Fruit fly (Drosophila melanogaster): ENCODE data around the gene CG14692.

Gene CG14692

DNA sequence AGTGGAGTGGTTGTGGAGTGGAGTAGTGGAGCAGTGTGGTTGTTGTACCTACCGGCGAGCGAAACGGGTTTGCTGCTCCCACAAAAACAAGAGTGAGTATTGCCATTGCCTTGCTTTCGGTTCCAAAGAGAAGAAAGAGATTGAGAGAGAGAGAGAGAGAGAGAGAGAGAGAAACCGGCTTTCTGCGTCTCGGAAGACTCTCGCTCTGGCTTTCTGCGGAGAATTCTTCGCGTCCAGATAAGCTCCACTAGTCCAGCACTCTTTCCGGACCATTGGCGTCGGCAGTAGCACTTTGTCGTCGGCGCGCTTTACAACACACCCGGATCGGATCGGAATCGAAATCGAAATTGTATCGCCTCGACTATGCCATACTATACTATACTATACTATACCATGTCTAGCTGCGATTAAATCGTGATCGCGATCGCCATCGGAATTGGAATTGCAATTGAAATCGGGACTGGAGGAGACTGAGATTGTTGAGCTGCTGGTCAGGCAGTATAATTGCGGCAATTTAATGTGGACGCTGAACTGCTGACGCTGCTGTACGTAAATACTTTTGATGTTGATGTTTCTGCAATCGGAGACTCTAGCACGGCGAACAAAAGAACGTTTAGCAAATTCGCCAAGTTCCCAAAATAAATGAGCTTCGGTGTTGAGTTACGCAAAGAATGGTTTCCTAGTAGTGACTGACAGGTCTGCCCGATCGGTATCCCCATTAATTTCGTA, 23.2 kb upstream of the CG14692 start, which contains the start of gene Cad86C (continued):
- TF ChIP-seq HLH3B (GFP tag; IDR thresholded peaks at IDR 0.05) (no peak), eyg (GFP tag; optimal IDR thresholded peaks at IDR 0.05) (peak; percentile 0), CG17385 (GFP tag; optimal IDR thresholded peaks at IDR 0.05) (peak; percentile 12), bsh (GFP tag; optimal IDR thresholded peaks at IDR 0.05) (peak in 1 of 2 experiments; percentile 43), Asciz (GFP tag; optimal IDR thresholded peaks at IDR 0.05) (peak; percentile 11), Dll (GFP tag; IDR thresholded peaks at IDR 0.05; ENCODE audit: partially characterized antibody) (peak; percentile 58; the same call in 2 of the 4 replicates), sens (GFP tag) (peak; percentile 64), stc (GFP tag; IDR thresholded peaks at IDR 0.05) (peak; percentile 20; the same call in 1 of the 2 replicates), Rfx (GFP tag; IDR thresholded peaks at IDR 0.05) (peak; percentile 50; the same call in 1 of the 2 replicates), trem (tag; optimal IDR thresholded peaks at IDR 0.05) (no peak), CG32532 (GFP tag; IDR thresholded peaks at IDR 0.05) (peak; percentile 63; the same call in 1 of the 2 replicates), ac (GFP tag; optimal IDR thresholded peaks at IDR 0.05) (no peak), dpn (GFP tag; optimal IDR thresholded peaks at IDR 0.05) (no peak), Trl (optimal IDR thresholded peaks at IDR 0.05) (peak; percentile 95 to 96), Trl (GFP tag; optimal IDR thresholded peaks at IDR 0.05) (no peak), CG12071 (GFP tag; optimal IDR thresholded peaks at IDR 0.05) (peak; percentile 30), CG14860 (GFP tag; IDR thresholded peaks at IDR 0.05; ENCODE audit: partially characterized antibody) (peak; percentile 62), lbe (GFP tag; optimal IDR thresholded peaks at IDR 0.05) (peak; percentile 72), Bdp1 (GFP tag; optimal IDR thresholded peaks at IDR 0.05) (no peak), zen2 (GFP tag; IDR thresholded peaks at IDR 0.05; ENCODE audit: partially characterized antibody) (peak; percentile 71; the same call in 2 of the 3 replicates), hb (GFP tag; IDR thresholded peaks at IDR 0.05; ENCODE audit: partially characterized antibody) (no peak), CG3838 (GFP tag; optimal IDR thresholded peaks at IDR 0.05) (no peak), CG13287 (GFP tag; IDR thresholded peaks at IDR 0.05; ENCODE audit: partially characterized antibody) (peak; percentile 61), kni (GFP tag; optimal IDR thresholded peaks at IDR 0.05) (peak; percentile 63), Nf-YA (GFP tag; IDR thresholded peaks at IDR 0.05) (no peak), lmd (GFP tag; IDR thresholded peaks at IDR 0.05) (no peak), CG6791 (GFP tag; IDR thresholded peaks at IDR 0.05; ENCODE audit: partially characterized antibody) (peak; percentile 63; the same call in 2 of the 3 replicates), CG7963 (GFP tag; IDR thresholded peaks at IDR 0.05; ENCODE audit: partially characterized antibody) (0 out of 3 replicates have a peak, but pooled peaks have one; percentile 40), Deaf1 (tag; optimal IDR thresholded peaks at IDR 0.05) (peak; percentile 31), CG11504 (tag; optimal IDR thresholded peaks at IDR 0.05) (no peak), pan (optimal IDR thresholded peaks at IDR 0.05) (no peak), pan (GFP tag; optimal IDR thresholded peaks at IDR 0.05 in 1 of 2, IDR thresholded peaks at IDR 0.05 in 1 of 2) (peak in 1 of 2 experiments; percentile 19), BtbVII (GFP tag; optimal IDR thresholded peaks at IDR 0.05) (peak; percentile 13), sna (GFP tag; IDR thresholded peaks at IDR 0.05; ENCODE audit: partially characterized antibody) (peak; percentile 67), sim (GFP tag; IDR thresholded peaks at IDR 0.05) (peak; percentile 11; the same call in 1 of the 2 replicates), nerfin-2 (GFP tag; IDR thresholded peaks at IDR 0.05; ENCODE audit: partially characterized antibody) (peak; percentile 52; the same call in 1 of the 2 replicates), sqz (GFP tag; optimal IDR thresholded peaks at IDR 0.05) (no peak)

DNA sequence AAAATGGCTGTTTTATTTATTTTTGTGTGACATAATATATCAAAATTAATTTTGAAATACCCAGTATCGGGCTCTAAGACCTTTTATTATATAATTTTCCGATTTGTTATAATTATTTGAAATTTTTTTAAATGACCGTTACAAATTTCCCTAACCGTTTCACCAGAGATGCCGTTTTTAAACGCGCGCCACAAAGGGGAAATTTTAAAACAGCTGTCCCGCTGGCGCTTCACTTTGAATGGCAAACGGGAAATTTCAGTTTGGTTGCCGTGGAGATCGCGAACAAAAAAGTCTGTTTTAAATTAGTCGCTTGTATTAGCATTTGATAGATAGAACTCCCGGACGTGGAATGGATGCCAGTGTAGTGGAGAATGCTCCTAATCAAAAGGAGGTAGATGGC, 11.3 kb upstream of the CG14692 start, which contains the start of the genes CG14693 and TTLL15:
CG14693 (minus strand) TSS at position 16 of the 400 bp plus-strand sequence.
TTLL15 (plus strand) TSS at position 257 of the 400 bp plus-strand sequence.
- TF ChIP-seq ham (GFP tag; IDR thresholded peaks at IDR 0.05) (no peak), CG42726 (GFP tag; IDR thresholded peaks at IDR 0.05; ENCODE audit: partially characterized antibody) (no peak), pum (GFP tag; optimal IDR thresholded peaks at IDR 0.05) (no peak), pzg (GFP tag; optimal IDR thresholded peaks at IDR 0.05) (peak; percentile 22), HLH54F (GFP tag; optimal IDR thresholded peaks at IDR 0.05) (no peak), CG4617 (GFP tag; optimal IDR thresholded peaks at IDR 0.05; ENCODE audit: borderline replicate concordance) (peak; percentile 3), phol (tag; optimal IDR thresholded peaks at IDR 0.05) (no peak), peb (GFP tag; IDR thresholded peaks at IDR 0.05) (no peak), Ets97D (GFP tag; optimal IDR thresholded peaks at IDR 0.05) (peak; percentile 37), cad (GFP tag; optimal IDR thresholded peaks at IDR 0.05) (no peak), CG32772 (GFP tag; IDR thresholded peaks at IDR 0.05) (no peak), pb (GFP tag; optimal IDR thresholded peaks at IDR 0.05) (no peak), eve (GFP tag; optimal IDR thresholded peaks at IDR 0.05) (no peak), Jarid2 (GFP tag; optimal IDR thresholded peaks at IDR 0.05) (no peak)
